Worm (Caenorhabditis elegans) whole organism, L2 larva: Measurements from ENCODE around the gene unc-64.
A peak's percentile ranks its signal among the peaks of the same experiment; 100 is the strongest.

Experiments
- C34F6.9 ChIP-seq: fragments of 150-350 bp; optimal IDR thresholded peaks from 2 replicates; lab custom pipeline; 2014; ENCODE audit warnings: missing biosample characterization, missing genetic modification characterization
- F13H6.1 ChIP-seq: sonication (generic microtip); optimal IDR thresholded peaks from 2 replicates; lab custom pipeline; 2016; ENCODE audit warnings: missing genetic modification characterization, missing compliant biosample characterization
- Y55F3AM.14 ChIP-seq: fragments of 200-800 bp; sonication (Bioruptor generic); optimal IDR thresholded peaks from 2 replicates; lab custom pipeline; 2018; ENCODE audit warnings: mild to moderate bottlenecking, missing genetic modification characterization, missing compliant biosample characterization
- alr-1 ChIP-seq: fragments of 150-350 bp; optimal IDR thresholded peaks from 2 replicates; lab custom pipeline; 2014; ENCODE audit warnings: missing biosample characterization, missing genetic modification characterization
- aly-2 ChIP-seq: fragments of 150-350 bp; optimal IDR thresholded peaks from 2 replicates; lab custom pipeline; 2014; ENCODE audit warnings: missing biosample characterization, missing genetic modification characterization
- ama-1 ChIP-seq: fragments of 150-350 bp; optimal IDR thresholded peaks from 2 replicates; lab custom pipeline; 2018; ENCODE audit warnings: inconsistent platforms
- ceh-16 ChIP-seq: fragments of 150-350 bp; optimal IDR thresholded peaks from 2 replicates; lab custom pipeline; 2014; ENCODE audit warnings: missing biosample characterization, missing genetic modification characterization
- crh-2 ChIP-seq: sonication (generic microtip); optimal IDR thresholded peaks from 2 replicates; lab custom pipeline; 2017; ENCODE audit warnings: missing biosample characterization, missing genetic modification characterization
- dmd-4 ChIP-seq: sonication (generic microtip); optimal IDR thresholded peaks from 2 replicates; lab custom pipeline; 2017; ENCODE audit warnings: missing biosample characterization, missing genetic modification characterization
- egl-27 ChIP-seq: sonication (generic microtip); optimal IDR thresholded peaks from 3 replicates; lab custom pipeline; 2017; ENCODE audit warnings: missing biosample characterization, missing genetic modification reagents, missing genetic modification characterization
- elt-1 ChIP-seq: fragments of 150-350 bp; optimal IDR thresholded peaks from 2 replicates; lab custom pipeline; 2014; ENCODE audit warnings: missing biosample characterization, missing genetic modification characterization
- elt-3 ChIP-seq: sonication (generic microtip); optimal IDR thresholded peaks from 2 replicates; lab custom pipeline; 2017; ENCODE audit warnings: missing biosample characterization, missing genetic modification characterization
- fos-1 ChIP-seq: fragments of 150-350 bp; optimal IDR thresholded peaks from 2 replicates; lab custom pipeline; 2014; ENCODE audit warnings: missing biosample characterization, missing genetic modification characterization
- gmeb-1 ChIP-seq: fragments of 150-350 bp; optimal IDR thresholded peaks from 2 replicates; lab custom pipeline; 2014; ENCODE audit warnings: missing biosample characterization, missing genetic modification characterization
- lin-13 ChIP-seq: fragments of 150-350 bp; optimal IDR thresholded peaks from 2 replicates; lab custom pipeline; 2014; ENCODE audit warnings: missing biosample characterization, missing genetic modification reagents, missing genetic modification characterization
- lsy-2 ChIP-seq, 2 experiments: fragments of 150-350 bp in 1 of 2; sonication (generic microtip) in 1 of 2; optimal IDR thresholded peaks; 2 replicates each; lab custom pipeline; 2014 to 2017; ENCODE audit warnings: missing biosample characterization in 2 of 2, missing genetic modification characterization in 2 of 2
- mdl-1 ChIP-seq, 2 experiments: fragments of 150-350 bp in 1 of 2; sonication (generic microtip) in 1 of 2; optimal IDR thresholded peaks; 2 replicates each; lab custom pipeline; 2017; ENCODE audit warnings: missing biosample characterization in 2 of 2, missing genetic modification characterization in 2 of 2
- nhr-10 ChIP-seq: sonication (generic microtip); optimal IDR thresholded peaks from 2 replicates; lab custom pipeline; 2017; ENCODE audit warnings: missing biosample characterization, missing genetic modification characterization
- nhr-11 ChIP-seq: fragments of 150-350 bp; optimal IDR thresholded peaks from 2 replicates; lab custom pipeline; 2014; ENCODE audit warnings: missing biosample characterization, missing genetic modification characterization
- nhr-12 ChIP-seq: fragments of 150-350 bp; optimal IDR thresholded peaks from 2 replicates; lab custom pipeline; 2014; ENCODE audit warnings: missing biosample characterization, missing genetic modification characterization
- nhr-129 ChIP-seq: fragments of 150-350 bp; optimal IDR thresholded peaks from 2 replicates; lab custom pipeline; 2014; ENCODE audit warnings: missing biosample characterization, missing genetic modification characterization
- nhr-23 ChIP-seq: fragments of 150-350 bp; optimal IDR thresholded peaks from 2 replicates; lab custom pipeline; 2014; ENCODE audit warnings: missing biosample characterization, missing genetic modification reagents, missing genetic modification characterization
- nhr-237 ChIP-seq: fragments of 150-350 bp; optimal IDR thresholded peaks from 2 replicates; lab custom pipeline; 2014; ENCODE audit warnings: missing biosample characterization, missing genetic modification characterization
- nhr-25 ChIP-seq: fragments of 150-350 bp; sonication (generic microtip); optimal IDR thresholded peaks from 3 replicates; lab custom pipeline; 2014; ENCODE audit warnings: missing biosample characterization, missing genetic modification characterization
- nhr-6 ChIP-seq: fragments of 150-350 bp; optimal IDR thresholded peaks from 2 replicates; lab custom pipeline; 2014; ENCODE audit warnings: missing biosample characterization, missing genetic modification characterization
- peb-1 ChIP-seq: fragments of 150-350 bp; optimal IDR thresholded peaks from 2 replicates; lab custom pipeline; 2014; ENCODE audit warnings: missing biosample characterization, missing genetic modification characterization
- skn-1 ChIP-seq: sonication (generic microtip); optimal IDR thresholded peaks from 2 replicates; lab custom pipeline; 2017; ENCODE audit warnings: missing biosample characterization, missing genetic modification characterization
- sma-3 ChIP-seq: sonication (generic microtip); optimal IDR thresholded peaks from 2 replicates; lab custom pipeline; 2016; ENCODE audit warnings: missing genetic modification reagents, missing genetic modification characterization, missing compliant biosample characterization
- unc-55 ChIP-seq: fragments of 150-350 bp; sonication (generic microtip); optimal IDR thresholded peaks from 3 replicates; lab custom pipeline; 2014; ENCODE audit warnings: missing biosample characterization, missing genetic modification reagents, missing genetic modification characterization
- unc-62 ChIP-seq: fragments of 150-350 bp; optimal IDR thresholded peaks from 2 replicates; lab custom pipeline; 2014; ENCODE audit warnings: missing biosample characterization, missing genetic modification reagents, missing genetic modification characterization
- zag-1 ChIP-seq: fragments of 150-350 bp; optimal IDR thresholded peaks from 2 replicates; lab custom pipeline; 2014; ENCODE audit warnings: missing biosample characterization, missing genetic modification characterization
- ztf-4 ChIP-seq: fragments of 150-350 bp; optimal IDR thresholded peaks from 2 replicates; lab custom pipeline; 2014; ENCODE audit warnings: missing biosample characterization, missing genetic modification characterization

The unc-64 gene

DNA sequence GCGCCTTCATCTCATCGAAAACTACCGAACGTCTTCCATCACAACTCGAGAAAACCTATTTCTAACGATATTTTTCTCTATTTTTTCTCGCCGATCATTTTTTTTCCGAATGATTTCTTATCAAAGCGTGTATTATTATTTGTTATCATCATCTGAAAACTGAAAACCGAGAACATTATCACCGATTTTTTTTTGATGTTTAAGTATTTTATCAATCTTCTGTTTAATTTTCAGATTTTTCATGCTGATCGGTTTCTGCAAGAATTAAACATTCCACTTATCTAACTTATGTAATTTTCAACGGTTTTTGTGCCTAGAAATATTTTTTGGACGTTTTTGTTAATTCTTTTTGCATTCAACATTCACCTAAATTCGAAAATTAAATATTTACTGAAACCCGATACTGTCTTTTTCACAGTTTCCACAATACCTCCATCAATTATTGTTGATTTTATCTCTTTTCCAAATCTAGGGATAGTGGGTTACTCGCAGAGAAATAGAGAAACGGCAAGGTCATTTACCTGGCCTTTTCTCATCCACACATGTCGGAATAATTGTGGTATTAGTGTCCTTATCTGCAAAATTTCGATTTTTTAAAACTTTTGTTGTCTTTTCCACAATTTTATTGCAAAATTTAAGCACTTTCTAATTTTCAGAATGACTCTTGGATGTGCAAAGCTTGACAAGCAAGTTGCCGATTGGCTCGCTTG is 21.8 kb downstream of the unc-64 start, which contains the start of gene pgm-2:
pgm-2 (plus strand) TSS at position 657 of the 710 bp plus-strand sequence.
- TF ChIP-seq ceh-16 (tag; lab: Kevin White, UChicago) (peak; percentile 27), crh-2 (no peak), nhr-25 (tag; lab: Kevin White, UChicago) (peak; percentile 16), sma-3 (GFP tag; lab: Kevin White, UChicago) (peak; percentile 6), fos-1 (tag; lab: Kevin White, UChicago) (peak; percentile 62)

DNA sequence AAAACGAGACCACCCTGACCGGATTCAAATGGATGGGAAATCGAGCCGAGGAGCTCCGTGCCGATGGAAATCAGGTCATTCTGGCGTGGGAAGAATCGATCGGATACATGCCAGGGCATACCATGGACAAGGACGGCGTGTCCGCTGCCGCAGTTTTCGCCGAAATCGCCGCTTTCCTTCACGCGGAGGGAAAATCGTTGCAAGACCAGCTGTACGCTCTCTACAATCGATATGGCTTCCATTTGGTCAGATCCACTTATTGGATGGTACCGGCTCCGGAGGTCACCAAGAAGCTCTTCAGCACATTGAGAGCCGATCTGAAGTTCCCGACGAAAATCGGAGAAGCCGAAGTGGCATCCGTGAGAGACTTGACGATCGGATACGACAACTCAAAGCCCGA is 24.9 kb downstream of the unc-64 start:
- TF ChIP-seq nhr-12 (tag; lab: Kevin White, UChicago) (no peak), alr-1 (tag; lab: Kevin White, UChicago) (no peak), Y55F3AM.14 (GFP tag; lab: Kevin White, UChicago) (no peak), unc-62 (no peak), lin-13 (no peak)

DNA sequence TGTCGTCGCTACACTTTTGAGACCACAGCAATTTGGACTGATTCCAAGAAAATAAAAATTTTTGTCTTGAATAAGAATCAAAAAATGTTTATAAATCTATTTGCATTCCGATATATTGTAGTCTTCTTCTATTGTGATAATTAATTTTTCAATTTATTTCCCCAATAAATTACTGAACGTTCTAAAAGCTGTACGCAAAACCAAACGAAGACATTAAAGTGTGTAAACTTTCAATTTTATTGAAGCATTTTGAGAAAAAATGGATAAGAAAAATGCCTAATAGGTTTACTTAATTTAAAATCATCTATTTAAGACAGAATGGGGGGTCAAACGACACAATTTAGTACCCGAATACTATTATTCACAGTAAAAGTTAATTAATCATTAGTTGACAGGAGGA is 25.5 kb downstream of the unc-64 start:
- no peak for TF ChIP-seq dmd-4 (tag; lab: Kevin White, UChicago)
- TF ChIP-seq lsy-2 (tag; optimal IDR thresholded peaks at IDR 0.05; lab: Kevin White, UChicago), result no peak
- TF ChIP-seq elt-1 (tag; lab: Kevin White, UChicago), result no peak
- TF ChIP-seq zag-1 (tag; lab: Kevin White, UChicago), result no peak
- no peak for TF ChIP-seq nhr-237
- TF ChIP-seq nhr-23, result no peak
- no peak for TF ChIP-seq mdl-1 (tag; optimal IDR thresholded peaks at IDR 0.05; lab: Kevin White, UChicago)
- no peak for TF ChIP-seq peb-1 (tag; lab: Kevin White, UChicago)
- no peak for TF ChIP-seq egl-27 (tag; lab: Kevin White, UChicago)

DNA sequence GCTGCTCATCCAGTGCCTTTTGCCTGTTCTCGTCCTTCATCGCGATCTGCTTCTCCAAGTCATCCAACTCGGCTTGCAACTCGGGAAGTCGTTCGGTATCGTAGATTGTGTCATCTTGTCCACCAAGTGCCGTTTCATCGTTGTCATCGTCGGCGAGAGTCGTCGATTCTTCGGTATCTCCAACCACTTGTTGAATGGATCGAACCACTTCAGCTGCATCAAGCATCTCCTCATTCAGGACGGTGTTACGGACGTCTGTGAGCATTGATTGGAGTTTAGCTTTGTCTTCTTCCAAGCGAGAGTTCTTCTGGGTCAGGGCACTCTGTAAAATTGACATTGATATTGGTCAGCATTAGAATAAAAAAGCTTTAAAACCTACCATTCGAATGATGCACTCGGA is 28.5 kb downstream of the unc-64 start:
- TF ChIP-seq ztf-4 (no peak), C34F6.9 (no peak), ceh-16 (tag; lab: Kevin White, UChicago) (no peak), ama-1 (no peak), aly-2 (tag; lab: Kevin White, UChicago) (no peak), elt-3 (no peak), skn-1 (tag; lab: Kevin White, UChicago) (no peak)

DNA sequence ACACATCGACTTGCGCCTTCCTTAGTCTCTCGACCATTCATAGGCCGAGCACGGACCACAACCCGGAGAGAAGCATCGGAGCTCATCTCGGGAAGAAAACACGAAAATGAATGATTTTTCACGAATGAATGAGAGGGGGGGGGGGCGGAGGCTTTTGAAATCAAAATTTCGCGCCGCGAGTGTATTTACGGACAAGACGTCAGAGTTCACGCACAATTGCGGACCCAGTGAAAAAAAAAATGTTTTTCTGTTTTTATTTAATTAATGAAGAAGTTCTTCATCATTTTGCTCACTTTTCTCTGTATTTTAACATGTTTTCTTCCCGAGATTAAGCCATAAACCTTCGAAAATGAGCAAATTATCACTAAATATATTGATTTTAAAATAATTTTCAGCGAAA is 30.0 kb downstream of the unc-64 start, which contains the start of the genes klp-19 and slc-36.1:
klp-19 (minus strand) TSS at position 153 of the 400 bp plus-strand sequence.
slc-36.1 (plus strand) TSS at position 396 of the 400 bp plus-strand sequence.
- TF ChIP-seq gmeb-1 (tag; lab: Kevin White, UChicago), result peak; percentile 62
- no peak for TF ChIP-seq elt-3
- TF ChIP-seq unc-55, result peak; percentile 70
- peak; percentile 19 for TF ChIP-seq crh-2
- TF ChIP-seq unc-62, result no peak
- TF ChIP-seq nhr-25 (tag; lab: Kevin White, UChicago), result peak; percentile 13
- peak; percentile 71 for TF ChIP-seq C34F6.9

DNA sequence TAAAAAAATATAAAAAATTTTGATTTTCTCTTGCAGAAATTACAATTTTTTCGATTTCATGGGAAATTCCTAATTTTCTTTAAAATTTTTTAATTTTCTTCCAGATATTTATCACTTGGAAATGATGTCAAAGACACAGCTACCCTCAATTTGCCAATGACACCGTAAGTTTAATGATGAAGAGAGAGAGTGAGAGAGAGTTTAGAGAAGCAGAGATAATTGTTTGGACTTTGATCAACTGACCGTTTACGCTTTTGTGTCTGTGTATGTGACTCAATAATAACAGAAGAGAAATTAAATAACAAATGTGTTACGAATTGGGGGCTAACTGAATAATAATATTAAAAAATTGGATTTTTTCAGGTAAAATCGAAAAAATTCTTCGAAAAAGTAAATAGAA is 33.5 kb downstream of the unc-64 start:
- TF ChIP-seq F13H6.1 (tag; lab: Kevin White, UChicago), result no peak
- TF ChIP-seq nhr-129 (tag; lab: Kevin White, UChicago), result no peak
- no peak for TF ChIP-seq ama-1
- TF ChIP-seq gmeb-1 (tag; lab: Kevin White, UChicago), result peak; percentile 36
- no peak for TF ChIP-seq aly-2 (tag; lab: Kevin White, UChicago)
- no peak for TF ChIP-seq nhr-11 (tag; lab: Kevin White, UChicago)
- peak; percentile 48 for TF ChIP-seq crh-2
- TF ChIP-seq egl-27 (tag; lab: Kevin White, UChicago), result no peak
- peak; percentile 11 for TF ChIP-seq C34F6.9
- peak; percentile 66 for TF ChIP-seq fos-1 (tag; lab: Kevin White, UChicago)
- TF ChIP-seq nhr-25 (tag; lab: Kevin White, UChicago), result peak; percentile 32
- TF ChIP-seq Y55F3AM.14 (GFP tag; lab: Kevin White, UChicago), result no peak
- TF ChIP-seq elt-1 (tag; lab: Kevin White, UChicago), result no peak
- TF ChIP-seq nhr-6 (tag; lab: Kevin White, UChicago), result no peak
- TF ChIP-seq nhr-10 (tag; lab: Kevin White, UChicago), result no peak
- TF ChIP-seq lsy-2 (tag; optimal IDR thresholded peaks at IDR 0.05; lab: Kevin White, UChicago), result peak in 1 of 2 experiments; percentile 27
